Fruit fly (Drosophila melanogaster): Measurements from ENCODE around the gene Hsp70Bb.
A peak's percentile ranks its signal among the peaks of the same experiment; 100 is the strongest.
"Not testable (repeated sequence)": the region's sequence is repeated elsewhere in the genome, so short reads cannot be mapped to it uniquely, and the experiment has no call there.

The Hsp70Bb gene

DNA sequence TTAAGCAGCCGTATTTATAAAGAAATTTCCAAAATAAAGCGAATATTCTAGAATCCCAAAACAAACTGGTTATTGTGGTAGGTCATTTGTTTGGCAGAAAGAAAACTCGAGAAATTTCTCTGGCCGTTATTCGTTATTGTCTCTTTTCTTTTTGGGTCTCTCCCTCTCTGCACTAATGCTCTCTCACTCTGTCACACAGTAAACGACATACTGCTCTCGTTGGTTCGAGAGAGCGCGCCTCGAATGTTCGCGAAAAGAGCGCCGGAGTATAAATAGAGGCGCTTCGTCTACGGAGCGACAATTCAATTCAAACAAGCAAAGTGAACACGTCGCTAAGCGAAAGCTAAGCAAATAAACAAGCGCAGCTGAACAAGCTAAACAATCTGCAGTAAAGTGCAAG, at the start of gene Hsp70Bb:
TSS of gene Hsp70Bb (plus strand) at position 301 of the 400 bp plus-strand sequence.
- TF ChIP-seq CG16779 (tag; optimal IDR thresholded peaks at IDR 0.05); CG9139 (GFP tag; optimal IDR thresholded peaks at IDR 0.05); dsx (GFP tag; optimal IDR thresholded peaks at IDR 0.05; ENCODE audit: poor library complexity, severe bottlenecking): not testable (repeated sequence)

dm6 chr3R:12456370-12456940, 49.1 kb upstream of the Hsp70Bb start, which contains the start of gene trus:
TSS of gene trus (plus strand) at chr3R:12456573.
- no peak for TF ChIP-seq ss (GFP tag; optimal IDR thresholded peaks at IDR 0.05)
- TF ChIP-seq esn (GFP tag; optimal IDR thresholded peaks at IDR 0.05): peak; percentile 27

dm6 chr3R:12459879-12460522, 45.6 kb upstream of the Hsp70Bb start, which contains the start of the genes CG5961 and Polr3C:
TSS of gene CG5961 (minus strand) at chr3R:12460294.
TSS of gene Polr3C (plus strand) at chr3R:12460414.
- TF ChIP-seq esn (GFP tag; optimal IDR thresholded peaks at IDR 0.05) (peak; percentile 19), Eip78C (GFP tag) (peak; percentile 13), fkh (GFP tag; optimal IDR thresholded peaks at IDR 0.05) (peak; percentile 91), cyc (GFP tag; optimal IDR thresholded peaks at IDR 0.05) (no peak)

- TF ChIP-seq Eip93F, net, salr (GFP tag; optimal IDR thresholded peaks at IDR 0.05): not testable (repeated sequence)
Observed at dm6 chr3R:12465198-12465597, 40.4 kb upstream of the Hsp70Bb start, which contains the start of gene CG5608. TSS of gene CG5608 (minus strand) at chr3R:12465298.

dm6 chr3R:12467675-12468074, 37.9 kb upstream of the Hsp70Bb start, which contains the start of gene Hsp70Ba:
TSS of gene Hsp70Ba (minus strand) at chr3R:12467776.
- not testable (repeated sequence) for TF ChIP-seq svp (GFP tag); CG32006 (GFP tag; optimal IDR thresholded peaks at IDR 0.05); achi (GFP tag; optimal IDR thresholded peaks at IDR 0.05)

DNA sequence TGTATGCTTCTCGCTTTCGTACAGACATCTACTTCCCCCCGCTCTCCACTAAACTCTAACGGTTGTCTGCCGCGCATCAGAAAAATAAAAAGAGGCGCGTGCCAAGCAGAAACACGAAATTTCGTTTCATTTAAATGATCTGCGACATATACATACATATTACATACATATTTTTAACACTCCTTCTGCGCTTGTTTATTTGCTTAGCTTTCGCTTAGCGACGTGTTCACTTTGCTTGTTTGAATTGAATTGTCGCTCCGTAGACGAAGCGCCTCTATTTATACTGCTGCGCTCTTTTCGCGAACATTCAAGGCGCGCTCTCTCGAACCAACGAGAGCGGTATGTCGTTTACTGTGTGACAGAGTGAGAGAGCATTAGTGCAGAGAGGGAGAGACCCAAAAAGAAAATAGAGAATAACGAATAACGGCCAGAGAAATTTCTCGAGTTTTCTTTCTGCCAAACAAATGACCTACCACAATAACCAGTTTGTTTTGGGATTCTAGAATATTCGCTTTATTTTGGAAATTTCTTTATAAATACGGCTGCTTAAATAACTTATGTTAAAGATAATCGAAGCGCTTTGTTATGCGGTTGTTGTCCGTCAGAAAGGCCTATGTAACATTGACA, 28.2 kb upstream of the Hsp70Bb start:
- TF ChIP-seq ss (GFP tag; optimal IDR thresholded peaks at IDR 0.05) (peak in 1 of 2 experiments; percentile 17), fkh (GFP tag; optimal IDR thresholded peaks at IDR 0.05) (peak; percentile 60), CG6808 (GFP tag; optimal IDR thresholded peaks at IDR 0.05) (peak; percentile 1)

dm6 chr3R:12502210-12502609, 3.4 kb upstream of the Hsp70Bb start, which contains the start of gene Hsp70Bbb:
TSS of gene Hsp70Bbb (plus strand) at chr3R:12502510.
- not testable (repeated sequence) for TF ChIP-seq Sox102F (GFP tag; optimal IDR thresholded peaks at IDR 0.05); CG8119 (GFP tag; IDR thresholded peaks at IDR 0.05); CG6808 (GFP tag; optimal IDR thresholded peaks at IDR 0.05)

- not testable (repeated sequence) for TF ChIP-seq CG11902 (GFP tag; optimal IDR thresholded peaks at IDR 0.05); CG16779 (tag; optimal IDR thresholded peaks at IDR 0.05); CG34406 (GFP tag; optimal IDR thresholded peaks at IDR 0.05)
Observed at dm6 chr3R:12508776-12509175, 3.2 kb downstream of the Hsp70Bb start, which contains the start of gene Hsp70Bc. TSS of gene Hsp70Bc (plus strand) at chr3R:12509076.

DNA sequence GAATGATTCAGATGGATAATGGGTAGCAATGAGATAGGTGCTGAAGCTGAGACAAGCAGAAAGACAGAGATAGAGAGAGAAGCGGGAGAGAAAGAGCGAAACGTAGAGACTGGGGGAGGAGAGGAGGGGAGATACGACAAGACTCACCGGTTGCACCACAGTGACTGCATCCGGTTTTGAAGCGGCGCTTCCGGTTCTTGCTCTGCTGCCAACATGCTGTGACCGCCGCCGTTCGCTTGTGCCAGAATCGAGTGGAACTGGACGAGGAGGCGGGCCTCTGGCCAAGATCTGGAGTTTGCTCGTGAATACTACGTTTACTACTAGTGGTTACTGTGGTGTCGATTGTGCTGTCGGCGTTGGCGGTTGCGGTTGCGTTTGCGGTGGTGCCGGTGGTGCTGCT, 9.4 kb downstream of the Hsp70Bb start:
- TF ChIP-seq Blimp-1 (GFP tag; optimal IDR thresholded peaks at IDR 0.05) (no peak), salr (GFP tag; optimal IDR thresholded peaks at IDR 0.05) (no peak), CG15336 (GFP tag; IDR thresholded peaks at IDR 0.05) (no peak), Sox102F (GFP tag; optimal IDR thresholded peaks at IDR 0.05) (no peak), CG6808 (GFP tag; optimal IDR thresholded peaks at IDR 0.05) (no peak), dac (GFP tag; optimal IDR thresholded peaks at IDR 0.05) (no peak), Eip75B (GFP tag; optimal IDR thresholded peaks at IDR 0.05) (no peak), CG6163 (GFP tag; IDR thresholded peaks at IDR 0.05) (no peak), Sox14 (GFP tag; optimal IDR thresholded peaks at IDR 0.05) (no peak), OdsH (GFP tag; optimal IDR thresholded peaks at IDR 0.05) (no peak), CG11762 (GFP tag; optimal IDR thresholded peaks at IDR 0.05; ENCODE audit: insufficient read depth) (no peak), Met (GFP tag; optimal IDR thresholded peaks at IDR 0.05) (no peak), acj6 (GFP tag; optimal IDR thresholded peaks at IDR 0.05) (no peak), CG4318 (GFP tag; optimal IDR thresholded peaks at IDR 0.05) (no peak), CG10631 (GFP tag; optimal IDR thresholded peaks at IDR 0.05) (no peak)
